Worm (Caenorhabditis elegans) whole organism, young adult: ENCODE data around the gene C17H12.12.

Source experiments
- Y95B8A.8 ChIP-seq: fragments of 200-800 bp; sonication (Bioruptor generic); IDR thresholded peaks from 2 replicates; pipeline ENCODE4 v1.3.6; 2022; ENCODE audit warnings: missing genetic modification reagents, missing genetic modification characterization, missing compliant biosample characterization
- ama-1 ChIP-seq, 3 experiments: fragments of 150-350 bp in 1 of 3; sonication (generic microtip) in 2 of 3; optimal IDR thresholded peaks; 2 replicates each; lab custom pipeline; 2014 to 2018; ENCODE audit warnings: missing biosample characterization in 2 of 3, missing genetic modification characterization in 2 of 3, missing genetic modification reagents in 2 of 3
- ceh-27 ChIP-seq: fragments of 200-800 bp; sonication (Bioruptor generic); optimal IDR thresholded peaks from 2 replicates; lab custom pipeline; 2018; ENCODE audit warnings: mild to moderate bottlenecking, missing genetic modification characterization, moderate library complexity, missing compliant biosample characterization
- chd-7 ChIP-seq: sonication (generic microtip); optimal IDR thresholded peaks from 2 replicates; lab custom pipeline; 2016; ENCODE audit warnings: mild to moderate bottlenecking, missing genetic modification characterization, moderate library complexity, missing compliant biosample characterization
- dpff-1 ChIP-seq: sonication (generic microtip); optimal IDR thresholded peaks from 2 replicates; lab custom pipeline; 2017; ENCODE audit warnings: mild to moderate bottlenecking, missing genetic modification characterization, missing compliant biosample characterization
- nhr-27 ChIP-seq: fragments of 200-800 bp; sonication (Bioruptor generic); optimal IDR thresholded peaks from 2 replicates; lab custom pipeline; 2018; ENCODE audit warnings: mild to moderate bottlenecking, missing genetic modification characterization, moderate library complexity, missing compliant biosample characterization
- pha-4 ChIP-seq: fragments of 150-350 bp; sonication (generic microtip); optimal IDR thresholded peaks from 2 replicates; lab custom pipeline; 2014; ENCODE audit warnings: missing biosample characterization, missing genetic modification reagents, missing genetic modification characterization
- ztf-3 ChIP-seq: fragments of 200-800 bp; sonication (Bioruptor generic); optimal IDR thresholded peaks from 2 replicates; lab custom pipeline; 2018; ENCODE audit warnings: mild to moderate bottlenecking, missing genetic modification characterization, missing compliant biosample characterization

- TF ChIP-seq pha-4 (tag; lab: Kevin White, UChicago) = no peak
- no peak for TF ChIP-seq nhr-27 (tag; lab: Kevin White, UChicago)
- no peak for TF ChIP-seq dpff-1 (tag; lab: Kevin White, UChicago)
- no peak for TF ChIP-seq ama-1 (optimal IDR thresholded peaks at IDR 0.05; lab: Kevin White, UChicago)
- TF ChIP-seq ama-1 (GFP tag; optimal IDR thresholded peaks at IDR 0.05; lab: Kevin White, UChicago) = no peak
- no peak for TF ChIP-seq ceh-27 (GFP tag; lab: Kevin White, UChicago)
- TF ChIP-seq chd-7 (tag; lab: Kevin White, UChicago) = no peak
- TF ChIP-seq ztf-3 = no peak
- TF ChIP-seq Y95B8A.8 = no peak
Observed at ce11 chrIV:6795529-6795928, at the start of gene C17H12.12, which contains the start of gene C17H12.3.
